Worm (Caenorhabditis elegans): ENCODE data around the gene T01G5.7.
A peak's percentile ranks its signal among the peaks of the same experiment; 100 is the strongest.
"Not testable (repeated sequence)": the region's sequence is repeated elsewhere in the genome, so short reads cannot be mapped to it uniquely, and the experiment has no call there.

The T01G5.7 gene

ce11 chrV:15099447-15099846 lies 12.3 kb upstream of the T01G5.7 start, which contains the start of gene C01G10.1:
C01G10.1 (plus strand) TSS chrV:15099747.
- TF ChIP-seq tbp1 (GFP tag; optimal IDR thresholded peaks at IDR 0.05) (no peak), F10E7.11 (tag; optimal IDR thresholded peaks at IDR 0.05) (no peak)

DNA sequence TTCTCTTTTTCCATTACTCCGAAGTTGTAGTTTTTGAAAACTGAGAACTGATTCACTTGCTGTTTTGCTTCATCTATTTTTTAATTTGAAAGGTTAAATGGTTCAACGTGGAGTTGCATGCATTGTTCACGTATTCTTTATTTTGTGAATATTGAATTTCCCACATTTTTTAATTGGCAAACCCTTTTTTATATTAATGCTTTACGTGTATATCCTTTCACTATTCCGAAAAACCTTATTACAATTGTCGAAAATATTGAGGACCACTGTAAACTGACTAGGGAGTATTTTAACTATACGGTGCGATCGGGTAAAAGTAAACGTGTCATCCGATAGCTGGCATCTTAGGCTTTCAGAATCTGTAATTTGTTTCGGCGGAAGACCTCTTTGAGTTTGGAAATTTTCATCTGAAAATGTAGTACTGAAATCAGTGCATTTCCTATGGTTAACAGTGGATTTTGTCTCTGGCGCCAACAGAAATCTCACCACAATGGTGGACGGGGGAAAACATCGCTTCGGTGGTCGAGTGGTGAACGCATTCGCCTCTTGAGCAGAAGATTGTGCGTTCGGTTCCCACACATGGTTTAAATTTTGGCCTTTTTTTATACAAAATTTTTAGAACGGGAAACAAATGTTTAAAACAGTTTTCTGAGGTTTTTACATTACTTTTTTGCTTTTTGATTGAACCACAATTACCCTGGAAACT lies 5.7 kb upstream of the T01G5.7 start, which contains the start of gene C01G10.14:
Gene C01G10.14 (minus strand): TSS at position 51 of the 706 bp plus-strand sequence.
- peak; percentile 58 for TF ChIP-seq B0261.1 (tag; optimal IDR thresholded peaks at IDR 0.05)
- TF ChIP-seq nfyb-1 (GFP tag; IDR thresholded peaks at IDR 0.05): peak; percentile 36; the same call in 1 of the 2 replicates
- peak; percentile 55; the same call in 1 of the 2 replicates for TF ChIP-seq lin-26 (GFP tag; IDR thresholded peaks at IDR 0.05)
- TF ChIP-seq ztf-25 (GFP tag; IDR thresholded peaks at IDR 0.05): peak; percentile 50; the same call in 1 of the 2 replicates
- peak; percentile 82 for TF ChIP-seq tbp1 (GFP tag; optimal IDR thresholded peaks at IDR 0.05)
- TF ChIP-seq hmg-1.2 (GFP tag; IDR thresholded peaks at IDR 0.05): peak; percentile 73; the same call in 1 of the 2 replicates

DNA sequence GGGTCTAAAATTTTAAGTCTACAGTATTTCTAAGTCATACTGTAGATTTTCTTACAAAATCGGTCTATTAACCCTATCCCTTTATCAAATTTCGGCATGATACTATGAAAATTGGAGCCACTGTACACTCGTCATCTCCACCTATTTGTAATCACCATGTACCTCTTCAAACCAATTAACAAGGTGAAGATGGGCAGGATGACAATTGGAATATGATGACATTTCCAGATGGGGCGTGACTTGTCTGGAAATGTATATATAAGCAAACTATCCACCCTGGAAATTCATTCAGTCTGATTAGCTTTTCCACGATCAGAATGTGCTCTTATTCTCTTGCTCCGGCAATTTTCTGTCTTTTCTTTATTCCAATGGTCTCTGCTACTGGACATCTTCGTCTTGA lies 2.5 kb upstream of the T01G5.7 start, which contains the start of gene Y75B12A.2:
Gene Y75B12A.2 (plus strand): TSS at position 301 of the 400 bp plus-strand sequence.
- TF ChIP-seq ccch-3 (GFP tag; optimal IDR thresholded peaks at IDR 0.05): no peak
- no peak for TF ChIP-seq tbp1 (GFP tag; optimal IDR thresholded peaks at IDR 0.05)
- TF ChIP-seq ztf-3 (GFP tag; optimal IDR thresholded peaks at IDR 0.05): no peak
- TF ChIP-seq snpc-3.4 (tag; optimal IDR thresholded peaks at IDR 0.05): no peak
- TF ChIP-seq D2030.7 (GFP tag; IDR thresholded peaks at IDR 0.05): no peak
- no peak for TF ChIP-seq nhr-179 (tag; optimal IDR thresholded peaks at IDR 0.05)
- TF ChIP-seq somi-1 (GFP tag; optimal IDR thresholded peaks at IDR 0.05): no peak
- no peak for TF ChIP-seq snpc-4 (GFP tag; optimal IDR thresholded peaks at IDR 0.05)
- TF ChIP-seq snpc-4 (tag; optimal IDR thresholded peaks at IDR 0.05): no peak
- TF ChIP-seq Y79H2A.3 (GFP tag; conservative IDR thresholded peaks at IDR 0.05): no peak
- TF ChIP-seq ama-1 (optimal IDR thresholded peaks at IDR 0.05): no peak
- no peak for TF ChIP-seq ama-1 (GFP tag; optimal IDR thresholded peaks at IDR 0.05)

ce11 chrV:15113992-15114391 lies 2.2 kb downstream of the T01G5.7 start, which contains the start of gene T01G5.6:
T01G5.6 (minus strand) TSS chrV:15114092.
- no peak for TF ChIP-seq attf-3 (GFP tag; conservative IDR thresholded peaks at IDR 0.05)
- TF ChIP-seq ekl-4 (GFP tag; IDR thresholded peaks at IDR 0.05): no peak
- no peak for TF ChIP-seq B0261.1 (tag; optimal IDR thresholded peaks at IDR 0.05)
- no peak for TF ChIP-seq atf-7 (tag; optimal IDR thresholded peaks at IDR 0.05)
- no peak for TF ChIP-seq hmg-1.2 (GFP tag; IDR thresholded peaks at IDR 0.05)
- no peak for TF ChIP-seq tbx-9 (tag; optimal IDR thresholded peaks at IDR 0.05; ENCODE audit: borderline replicate concordance)
- TF ChIP-seq Y67H2A.10 (GFP tag; conservative IDR thresholded peaks at IDR 0.05): no peak
- no peak for TF ChIP-seq akir-1 (GFP tag; optimal IDR thresholded peaks at IDR 0.05)
- TF ChIP-seq ceh-79 (tag; optimal IDR thresholded peaks at IDR 0.05): no peak
- TF ChIP-seq ztf-26 (tag; optimal IDR thresholded peaks at IDR 0.05): no peak
- TF ChIP-seq athp-1 (tag; optimal IDR thresholded peaks at IDR 0.05): no peak
- TF ChIP-seq nhr-80 (tag; optimal IDR thresholded peaks at IDR 0.05): no peak
- no peak for TF ChIP-seq pbrm-1 (GFP tag; IDR thresholded peaks at IDR 0.05)
- no peak for TF ChIP-seq T07F8.4 (tag; optimal IDR thresholded peaks at IDR 0.05)
- TF ChIP-seq B0019.2 (GFP tag; conservative IDR thresholded peaks at IDR 0.05): no peak

DNA sequence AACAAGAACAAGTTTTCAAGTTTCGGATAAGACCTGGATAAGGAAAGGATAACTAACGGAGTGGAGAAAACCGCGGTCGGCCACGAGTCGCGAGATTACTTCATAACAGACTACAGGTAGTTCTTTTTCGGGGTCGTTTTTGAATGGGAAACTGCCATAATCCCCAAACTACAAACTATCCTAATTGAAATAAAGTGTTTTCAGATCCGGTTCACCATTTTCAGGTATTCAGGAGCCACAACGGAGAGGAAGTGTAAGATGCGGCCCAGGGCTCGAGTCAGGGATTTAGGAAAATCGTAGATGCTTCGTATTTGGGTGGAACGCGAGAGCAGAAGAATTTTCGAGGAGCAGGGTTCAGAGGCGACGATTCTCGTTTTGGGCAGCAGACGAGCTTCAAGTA lies 4.2 kb downstream of the T01G5.7 start, which contains the start of gene T01G5.8:
Gene T01G5.8 (plus strand): TSS at position 301 of the 400 bp plus-strand sequence.
- not testable (repeated sequence) for TF ChIP-seq tbx-9 (tag; optimal IDR thresholded peaks at IDR 0.05; ENCODE audit: borderline replicate concordance); lir-1 (GFP tag; conservative IDR thresholded peaks at IDR 0.05); tlf-1 (GFP tag; optimal IDR thresholded peaks at IDR 0.05)
